Worm (Caenorhabditis elegans) whole organism, mixed stage, embryonic: Measurements from ENCODE around the gene T05A7.13.

Source experiments
- M03D4.4 ChIP-seq: sonication (generic microtip); optimal IDR thresholded peaks from 2 replicates; lab custom pipeline; 2017; ENCODE audit warnings: mild to moderate bottlenecking, missing genetic modification characterization, missing compliant biosample characterization
- bed-3 ChIP-seq: fragments of 200-800 bp; sonication (Bioruptor generic); optimal IDR thresholded peaks from 3 replicates; lab custom pipeline; 2018; ENCODE audit warnings: mild to moderate bottlenecking, missing genetic modification characterization, moderate library complexity, missing compliant biosample characterization
- blmp-1 ChIP-seq: fragments of 150-350 bp; optimal IDR thresholded peaks from 2 replicates; lab custom pipeline; 2014; ENCODE audit warnings: missing biosample characterization, missing genetic modification characterization
- ceh-39 ChIP-seq: fragments of 150-350 bp; optimal IDR thresholded peaks from 2 replicates; lab custom pipeline; 2014; ENCODE audit warnings: missing biosample characterization, missing genetic modification characterization
- ceh-43 ChIP-seq: fragments of 200-800 bp; sonication (Bioruptor generic); optimal IDR thresholded peaks from 2 replicates; lab custom pipeline; 2018; ENCODE audit warnings: mild to moderate bottlenecking, missing genetic modification characterization, moderate library complexity, missing compliant biosample characterization
- ces-1 ChIP-seq: fragments of 150-350 bp; optimal IDR thresholded peaks from 2 replicates; lab custom pipeline; 2014; ENCODE audit warnings: missing biosample characterization, missing genetic modification reagents, missing genetic modification characterization
- cnd-1 ChIP-seq: fragments of 200-800 bp; sonication (Bioruptor generic); optimal IDR thresholded peaks from 2 replicates; lab custom pipeline; 2018; ENCODE audit warnings: mild to moderate bottlenecking, missing genetic modification characterization, missing compliant biosample characterization
- drap-1 ChIP-seq: fragments of 200-800 bp; sonication (Bioruptor generic); optimal IDR thresholded peaks from 3 replicates; lab custom pipeline; 2018; ENCODE audit warnings: mild to moderate bottlenecking, missing genetic modification characterization, missing compliant biosample characterization
- elt-1 ChIP-seq: sonication (generic microtip); optimal IDR thresholded peaks from 2 replicates; lab custom pipeline; 2017; ENCODE audit warnings: missing genetic modification characterization, mild to moderate bottlenecking, missing compliant biosample characterization, antibody characterized with exemption, moderate library complexity, borderline replicate concordance; ENCODE audit not compliant: insufficient read depth
- elt-3 ChIP-seq: fragments of 150-350 bp; optimal IDR thresholded peaks from 2 replicates; lab custom pipeline; 2014; ENCODE audit warnings: missing biosample characterization, missing genetic modification characterization
- flh-1 ChIP-seq: fragments of 200-800 bp; sonication (Bioruptor generic); optimal IDR thresholded peaks from 2 replicates; lab custom pipeline; 2018; ENCODE audit warnings: mild to moderate bottlenecking, missing genetic modification characterization, moderate library complexity, missing compliant biosample characterization
- ham-2 ChIP-seq: fragments of 200-800 bp; sonication (Bioruptor generic); optimal IDR thresholded peaks from 2 replicates; lab custom pipeline; 2018; ENCODE audit warnings: mild to moderate bottlenecking, missing genetic modification characterization, missing compliant biosample characterization
- hlh-1 ChIP-seq: fragments of 150-350 bp; optimal IDR thresholded peaks from 2 replicates; lab custom pipeline; 2014; ENCODE audit warnings: missing biosample characterization, missing genetic modification reagents, missing genetic modification characterization
- lin-13 ChIP-seq: fragments of 150-350 bp; optimal IDR thresholded peaks from 2 replicates; lab custom pipeline; 2014; ENCODE audit warnings: missing biosample characterization, missing genetic modification characterization
- lin-32 ChIP-seq: fragments of 200-800 bp; sonication (Bioruptor generic); optimal IDR thresholded peaks from 2 replicates; lab custom pipeline; 2018; ENCODE audit warnings: mild to moderate bottlenecking, missing genetic modification characterization, missing compliant biosample characterization
- lsy-2 ChIP-seq: fragments of 150-350 bp; optimal IDR thresholded peaks from 2 replicates; lab custom pipeline; 2014; ENCODE audit warnings: missing biosample characterization, missing genetic modification characterization
- mab-5 ChIP-seq: fragments of 150-350 bp; optimal IDR thresholded peaks from 2 replicates; lab custom pipeline; 2014; ENCODE audit warnings: missing biosample characterization, missing genetic modification characterization
- mep-1 ChIP-seq: fragments of 150-350 bp; optimal IDR thresholded peaks from 2 replicates; lab custom pipeline; 2017; ENCODE audit warnings: missing biosample characterization, missing genetic modification reagents, missing genetic modification characterization, inconsistent platforms
- nhr-12 ChIP-seq: fragments of 150-350 bp; optimal IDR thresholded peaks from 2 replicates; lab custom pipeline; 2014; ENCODE audit warnings: missing biosample characterization, missing genetic modification characterization
- nhr-2 ChIP-seq: fragments of 150-350 bp; optimal IDR thresholded peaks from 2 replicates; lab custom pipeline; 2014; ENCODE audit warnings: missing biosample characterization, missing genetic modification characterization
- nhr-237 ChIP-seq: fragments of 150-350 bp; optimal IDR thresholded peaks from 2 replicates; lab custom pipeline; 2014; ENCODE audit warnings: missing biosample characterization, missing genetic modification characterization
- nhr-28 ChIP-seq: fragments of 150-350 bp; optimal IDR thresholded peaks from 2 replicates; lab custom pipeline; 2014; ENCODE audit warnings: missing biosample characterization, missing genetic modification characterization
- nhr-76 ChIP-seq: sonication (generic microtip); optimal IDR thresholded peaks from 2 replicates; lab custom pipeline; 2017; ENCODE audit warnings: missing biosample characterization, missing genetic modification characterization
- pha-4 ChIP-seq: fragments of 150-350 bp; optimal IDR thresholded peaks from 2 replicates; lab custom pipeline; 2018; ENCODE audit warnings: missing biosample characterization, missing genetic modification reagents, missing genetic modification characterization
- sem-2 ChIP-seq: fragments of 200-800 bp; sonication (Bioruptor generic); optimal IDR thresholded peaks from 2 replicates; lab custom pipeline; 2018; ENCODE audit warnings: mild to moderate bottlenecking, missing genetic modification characterization, missing compliant biosample characterization
- snpc-4 ChIP-seq: fragments of 150-350 bp; optimal IDR thresholded peaks from 2 replicates; lab custom pipeline; 2014; ENCODE audit warnings: missing biosample characterization, missing genetic modification characterization
- sptf-1 ChIP-seq: sonication (generic microtip); optimal IDR thresholded peaks from 2 replicates; lab custom pipeline; 2017; ENCODE audit warnings: mild to moderate bottlenecking, missing genetic modification characterization, moderate library complexity, missing compliant biosample characterization
- unc-120 ChIP-seq: sonication (generic microtip); optimal IDR thresholded peaks from 2 replicates; lab custom pipeline; 2017; ENCODE audit warnings: missing genetic modification characterization, missing compliant biosample characterization; ENCODE audit not compliant: poor library complexity, severe bottlenecking
- unc-39 ChIP-seq: fragments of 150-350 bp; optimal IDR thresholded peaks from 2 replicates; lab custom pipeline; 2014; ENCODE audit warnings: missing biosample characterization, missing genetic modification characterization
- unc-62 ChIP-seq: fragments of 150-350 bp; optimal IDR thresholded peaks from 2 replicates; lab custom pipeline; 2014; ENCODE audit warnings: missing biosample characterization, missing genetic modification reagents, missing genetic modification characterization
- zip-8 ChIP-seq: fragments of 150-350 bp; optimal IDR thresholded peaks from 2 replicates; lab custom pipeline; 2014; ENCODE audit warnings: missing biosample characterization, missing genetic modification characterization
- ztf-11 ChIP-seq: fragments of 150-350 bp; optimal IDR thresholded peaks from 2 replicates; lab custom pipeline; 2014; ENCODE audit warnings: missing biosample characterization, missing genetic modification characterization

T05A7.13 gene

ce11 chrII:4667572-4667971 lies 6.4 kb upstream of the T05A7.13 start, which contains the start of gene fut-5:
TSS of gene fut-5 (minus strand) at chrII:4667672.
- TF ChIP-seq lin-32 (GFP tag; lab: Kevin White, UChicago): no peak
- no peak for TF ChIP-seq bed-3
- TF ChIP-seq lin-13 (tag; lab: Kevin White, UChicago): no peak

- no peak for TF ChIP-seq hlh-1
These were observed 4.2 kb upstream of the T05A7.13 start, which contains the start of gene T05A7.11 for ce11 chrII:4665359-4665758. TSS of gene T05A7.11 (minus strand) at chrII:4665459.

- no peak for TF ChIP-seq drap-1 (GFP tag; lab: Kevin White, UChicago)
- no peak for TF ChIP-seq zip-8 (tag; lab: Kevin White, UChicago)
- no peak for TF ChIP-seq hlh-1
- no peak for TF ChIP-seq ces-1 (GFP tag; lab: Kevin White, UChicago)
- no peak for TF ChIP-seq lsy-2 (tag; lab: Kevin White, UChicago)
- no peak for TF ChIP-seq mab-5 (tag; lab: Kevin White, UChicago)
- no peak for TF ChIP-seq sptf-1 (tag; lab: Kevin White, UChicago)
- TF ChIP-seq snpc-4 (tag; lab: Kevin White, UChicago): no peak
- no peak for TF ChIP-seq mep-1 (tag; lab: Kevin White, UChicago)
- no peak for TF ChIP-seq nhr-2 (tag; lab: Kevin White, UChicago)
- TF ChIP-seq unc-62 (GFP tag; lab: Kevin White, UChicago): no peak
- TF ChIP-seq ham-2 (GFP tag; lab: Kevin White, UChicago): no peak
- no peak for TF ChIP-seq blmp-1 (tag; lab: Kevin White, UChicago)
- no peak for TF ChIP-seq lin-13 (tag; lab: Kevin White, UChicago)
- TF ChIP-seq nhr-76: no peak
- TF ChIP-seq unc-39 (tag; lab: Kevin White, UChicago): no peak
- TF ChIP-seq M03D4.4 (tag; lab: Kevin White, UChicago): no peak
- TF ChIP-seq elt-3 (tag; lab: Kevin White, UChicago): no peak
These were observed 2.0 kb upstream of the T05A7.13 start, which contains the start of gene T05A7.12 for ce11 chrII:4663186-4663585. TSS of gene T05A7.12 (minus strand) at chrII:4663286.

- TF ChIP-seq nhr-76 (no peak), pha-4 (tag; lab: Kevin White, UChicago) (no peak), elt-1 (tag; lab: Kevin White, UChicago) (no peak), ceh-39 (tag; lab: Kevin White, UChicago) (no peak), mab-5 (tag; lab: Kevin White, UChicago) (no peak), zip-8 (tag; lab: Kevin White, UChicago) (no peak), lsy-2 (tag; lab: Kevin White, UChicago) (no peak), ceh-43 (no peak), cnd-1 (tag; lab: Kevin White, UChicago) (no peak)
These were observed 2.9 kb downstream of the T05A7.13 start for ce11 chrII:4658245-4658644.

- no peak for TF ChIP-seq drap-1 (GFP tag; lab: Kevin White, UChicago)
- TF ChIP-seq elt-1 (tag; lab: Kevin White, UChicago): no peak
- TF ChIP-seq lsy-2 (tag; lab: Kevin White, UChicago): no peak
- no peak for TF ChIP-seq hlh-1
- no peak for TF ChIP-seq sem-2
- no peak for TF ChIP-seq blmp-1 (tag; lab: Kevin White, UChicago)
- no peak for TF ChIP-seq nhr-237 (tag; lab: Kevin White, UChicago)
- no peak for TF ChIP-seq mab-5 (tag; lab: Kevin White, UChicago)
- no peak for TF ChIP-seq unc-62 (GFP tag; lab: Kevin White, UChicago)
- TF ChIP-seq unc-120 (tag; lab: Kevin White, UChicago): no peak
- TF ChIP-seq ztf-11 (tag; lab: Kevin White, UChicago): no peak
- TF ChIP-seq nhr-28 (tag; lab: Kevin White, UChicago): no peak
- TF ChIP-seq bed-3: no peak
- no peak for TF ChIP-seq flh-1 (GFP tag; lab: Kevin White, UChicago)
- no peak for TF ChIP-seq zip-8 (tag; lab: Kevin White, UChicago)
- no peak for TF ChIP-seq nhr-12 (tag; lab: Kevin White, UChicago)
- TF ChIP-seq ham-2 (GFP tag; lab: Kevin White, UChicago): no peak
- no peak for TF ChIP-seq nhr-76
- no peak for TF ChIP-seq ces-1 (GFP tag; lab: Kevin White, UChicago)
- no peak for TF ChIP-seq unc-39 (tag; lab: Kevin White, UChicago)
These were observed 3.8 kb downstream of the T05A7.13 start for ce11 chrII:4657370-4657769.
